Fruit fly (Drosophila melanogaster) whole organism, wandering third instar larva: Measurements from ENCODE around the gene CG17562.

Experiments used
- CG32264 ChIP-seq: fragments of 200-800 bp; sonication (Bioruptor generic); optimal IDR thresholded peaks from 2 replicates; lab custom pipeline; 2016; ENCODE audit warnings: missing biosample characterization, missing genetic modification characterization
- CG9705 ChIP-seq: fragments of 200-800 bp; sonication (Bioruptor generic); optimal IDR thresholded peaks from 2 replicates; lab custom pipeline; 2018; ENCODE audit warnings: missing biosample characterization, mild to moderate bottlenecking, missing genetic modification characterization
- Dfd ChIP-seq: fragments of >200 bp; optimal IDR thresholded peaks from 2 replicates; lab custom pipeline; 2017; ENCODE audit warnings: missing biosample characterization, missing genetic modification characterization
- GATAd ChIP-seq: sonication (Bioruptor generic); optimal IDR thresholded peaks from 2 replicates; lab custom pipeline; 2016; ENCODE audit warnings: missing biosample characterization, missing genetic modification characterization
- HLH106 ChIP-seq: fragments of 200-800 bp; optimal IDR thresholded peaks from 3 replicates; lab custom pipeline; 2019; ENCODE audit warnings: missing biosample characterization, mild to moderate bottlenecking, missing genetic modification characterization, moderate library complexity
- Hnf4 ChIP-seq: fragments of 200-800 bp; sonication (Bioruptor generic); optimal IDR thresholded peaks from 2 replicates; lab custom pipeline; 2016; ENCODE audit warnings: missing biosample characterization, mild to moderate bottlenecking, missing genetic modification characterization
- Hr78 ChIP-seq: fragments of >200 bp; optimal IDR thresholded peaks from 2 replicates; lab custom pipeline; 2017; ENCODE audit warnings: missing biosample characterization, missing genetic modification characterization
- Hr83 ChIP-seq: fragments of 200-300 bp; sonication (Bioruptor generic); optimal IDR thresholded peaks from 2 replicates; lab custom pipeline; 2016; ENCODE audit warnings: missing biosample characterization, mild to moderate bottlenecking, missing genetic modification characterization, moderate library complexity; ENCODE audit not compliant: poor library complexity, severe bottlenecking
- Jra ChIP-seq: sonication (Bioruptor generic); optimal IDR thresholded peaks from 2 replicates; lab custom pipeline; 2016; ENCODE audit warnings: missing biosample characterization, missing genetic modification characterization
- OdsH ChIP-seq: fragments of 200-800 bp; sonication (Bioruptor generic); optimal IDR thresholded peaks from 2 replicates; lab custom pipeline; 2016; ENCODE audit warnings: missing biosample characterization, mild to moderate bottlenecking, missing genetic modification characterization
- Sp1 ChIP-seq: fragments of 200-800 bp; sonication (Bioruptor generic); optimal IDR thresholded peaks from 3 replicates; lab custom pipeline; 2019; ENCODE audit warnings: missing biosample characterization, mild to moderate bottlenecking, missing genetic modification characterization, moderate library complexity
- Vsx2 ChIP-seq: fragments of 200-300, 225-300 bp; sonication (Bioruptor generic); optimal IDR thresholded peaks from 2 replicates; lab custom pipeline; 2018; ENCODE audit warnings: missing biosample characterization, missing genetic modification characterization; ENCODE audit not compliant: partially characterized antibody
- brk ChIP-seq: fragments of 200-800 bp; sonication (Bioruptor generic); optimal IDR thresholded peaks from 2 replicates; lab custom pipeline; 2016; ENCODE audit warnings: missing biosample characterization, mild to moderate bottlenecking, missing genetic modification characterization
- foxo ChIP-seq, 2 experiments: fragments of 200-800 bp; sonication (Bioruptor generic); optimal IDR thresholded peaks; 2 replicates in 1 of 2; 3 replicates in 1 of 2; lab custom pipeline; 2016 to 2017; ENCODE audit warnings: missing biosample characterization in 2 of 2, missing genetic modification characterization in 2 of 2
- fru ChIP-seq: fragments of 200-800 bp; sonication (Bioruptor generic); optimal IDR thresholded peaks from 3 replicates; lab custom pipeline; 2016; ENCODE audit warnings: missing biosample characterization, mild to moderate bottlenecking, missing genetic modification characterization
- h ChIP-seq: fragments of 200-800 bp; sonication (Bioruptor generic); optimal IDR thresholded peaks from 3 replicates; lab custom pipeline; 2016; ENCODE audit warnings: missing biosample characterization, mild to moderate bottlenecking, missing genetic modification characterization
- jim ChIP-seq: fragments of 175-275, 200-325 bp; sonication (Bioruptor generic); optimal IDR thresholded peaks from 2 replicates; lab custom pipeline; 2016; ENCODE audit warnings: missing biosample characterization, mild to moderate bottlenecking, missing genetic modification characterization
- pan ChIP-seq: fragments of >200 bp; optimal IDR thresholded peaks from 2 replicates; lab custom pipeline; 2017
- psq ChIP-seq: fragments of 200-800 bp; sonication (Bioruptor generic); optimal IDR thresholded peaks from 3 replicates; lab custom pipeline; 2017; ENCODE audit warnings: missing biosample characterization, mild to moderate bottlenecking, missing genetic modification characterization, moderate library complexity
- rgr ChIP-seq: fragments of 200-800 bp; sonication (Bioruptor generic); optimal IDR thresholded peaks from 3 replicates; lab custom pipeline; 2016; ENCODE audit warnings: missing biosample characterization, mild to moderate bottlenecking, missing genetic modification characterization
- sage ChIP-seq: fragments of 200-800 bp; sonication (Bioruptor generic); optimal IDR thresholded peaks from 2 replicates; lab custom pipeline; 2016; ENCODE audit warnings: missing biosample characterization, mild to moderate bottlenecking, missing genetic modification characterization
- tai ChIP-seq: sonication (Bioruptor generic); optimal IDR thresholded peaks from 2 replicates; lab custom pipeline; 2016; ENCODE audit warnings: missing biosample characterization, missing genetic modification characterization
- usp ChIP-seq: fragments of >200 bp; optimal IDR thresholded peaks from 2 replicates; lab custom pipeline; 2017; ENCODE audit warnings: missing biosample characterization, missing genetic modification characterization
- woc ChIP-seq: sonication (Bioruptor generic); optimal IDR thresholded peaks from 2 replicates; lab custom pipeline; 2016; ENCODE audit warnings: missing biosample characterization, mild to moderate bottlenecking, missing genetic modification characterization

Gene CG17562

DNA sequence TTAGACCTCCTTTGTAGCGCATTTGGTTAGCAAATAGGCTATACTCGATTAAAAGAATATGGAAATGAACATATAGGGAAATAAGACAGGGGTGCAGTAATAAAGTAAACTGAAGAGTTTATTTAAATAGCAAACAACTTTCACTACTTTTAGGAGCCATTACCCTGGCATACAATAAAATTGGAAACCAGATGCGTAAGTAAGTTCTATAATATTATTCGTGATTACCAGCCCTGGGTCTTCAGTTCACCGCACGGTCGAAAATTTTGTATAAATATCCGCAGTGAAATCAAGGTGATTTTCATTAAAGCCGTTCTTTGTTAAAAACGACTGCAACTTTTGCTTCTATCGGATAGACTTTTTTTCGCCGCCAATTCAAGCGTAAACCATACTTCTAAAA, at the start of gene CG17562:
Gene CG17562 (plus strand): TSS at position 301 of the 400 bp plus-strand sequence.
- TF ChIP-seq tai (GFP tag; lab: Kevin White, UChicago) (no peak), sage (GFP tag; lab: Kevin White, UChicago) (no peak), Vsx2 (GFP tag; lab: Kevin White, UChicago) (no peak), CG32264 (GFP tag; lab: Kevin White, UChicago) (no peak), jim (GFP tag; lab: Kevin White, UChicago) (no peak), rgr (GFP tag; lab: Kevin White, UChicago) (no peak), Jra (no peak), fru (GFP tag; lab: Kevin White, UChicago) (no peak), HLH106 (tag; lab: Kevin White, UChicago) (no peak), woc (GFP tag; lab: Kevin White, UChicago) (no peak), h (GFP tag; lab: Kevin White, UChicago) (no peak), Hr83 (GFP tag; lab: Kevin White, UChicago) (no peak), brk (no peak), pan (no peak), Hr78 (GFP tag; lab: Kevin White, UChicago) (no peak), CG9705 (no peak), GATAd (no peak)

DNA sequence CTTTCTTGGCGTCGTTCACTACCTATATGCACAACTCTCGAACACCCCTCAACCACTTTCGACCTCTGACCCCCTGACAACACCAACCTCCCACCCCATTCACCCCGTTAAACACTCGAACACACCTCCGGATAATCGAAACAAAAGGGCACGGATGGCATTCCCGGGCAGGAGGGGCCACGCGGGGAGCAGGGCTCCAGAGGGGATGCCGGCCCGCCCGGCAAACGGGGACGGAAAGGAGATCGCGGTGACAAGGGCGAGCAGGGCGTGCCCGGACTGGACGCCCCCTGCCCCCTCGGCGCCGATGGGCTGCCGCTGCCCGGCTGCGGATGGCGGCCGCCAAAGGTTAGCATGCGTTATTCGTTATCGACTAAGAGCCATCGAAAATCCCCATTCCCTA, 45.8 kb upstream of the CG17562 start:
- TF ChIP-seq Dfd (GFP tag; lab: Kevin White, UChicago), result peak; percentile 99
- no peak for TF ChIP-seq CG9705

DNA sequence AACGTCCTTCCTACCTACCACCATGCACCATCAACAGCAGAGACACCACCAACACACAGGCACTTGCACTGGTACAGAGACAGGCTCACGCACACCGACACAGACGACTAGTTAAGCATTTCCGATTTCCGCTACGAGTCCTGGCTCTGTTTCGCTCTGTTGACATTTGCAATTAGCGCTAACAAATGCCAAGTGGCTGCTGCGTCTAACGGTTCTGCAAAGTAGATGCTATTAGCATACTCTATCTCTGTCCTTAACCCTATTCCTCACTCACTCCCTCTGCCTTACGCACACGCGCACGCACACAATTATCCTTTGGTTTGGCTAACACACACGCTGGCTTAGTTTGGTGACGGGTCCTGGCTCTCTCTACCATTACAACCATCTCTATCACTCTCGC, 44.6 kb upstream of the CG17562 start:
- TF ChIP-seq Sp1 (GFP tag; lab: Kevin White, UChicago), result no peak

DNA sequence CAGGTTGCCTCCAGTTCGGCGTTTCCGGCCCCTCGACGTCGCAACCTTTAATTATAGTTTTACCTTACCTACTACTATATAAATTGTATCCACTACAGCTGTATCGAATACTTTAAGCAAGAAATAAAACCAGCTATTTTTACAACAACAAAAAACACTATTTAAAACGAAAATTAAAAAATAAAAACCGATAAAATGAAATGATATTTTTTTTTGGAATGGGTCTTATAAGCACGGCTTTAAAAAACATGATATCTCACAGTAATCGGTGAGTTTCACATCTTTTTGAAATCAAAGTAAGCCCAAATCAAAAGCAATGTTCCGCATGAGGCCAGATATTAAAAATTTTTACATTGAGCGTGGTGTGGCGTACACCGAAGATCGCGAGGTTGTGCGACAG, 43.9 kb upstream of the CG17562 start, which contains the start of gene CG14891:
Gene CG14891 (plus strand): TSS at position 301 of the 400 bp plus-strand sequence.
- TF ChIP-seq CG32264 (GFP tag; lab: Kevin White, UChicago) (no peak), GATAd (no peak), tai (GFP tag; lab: Kevin White, UChicago) (no peak), Jra (no peak), foxo (GFP tag; optimal IDR thresholded peaks at IDR 0.05; lab: Kevin White, UChicago) (no peak), pan (no peak), CG9705 (no peak)

DNA sequence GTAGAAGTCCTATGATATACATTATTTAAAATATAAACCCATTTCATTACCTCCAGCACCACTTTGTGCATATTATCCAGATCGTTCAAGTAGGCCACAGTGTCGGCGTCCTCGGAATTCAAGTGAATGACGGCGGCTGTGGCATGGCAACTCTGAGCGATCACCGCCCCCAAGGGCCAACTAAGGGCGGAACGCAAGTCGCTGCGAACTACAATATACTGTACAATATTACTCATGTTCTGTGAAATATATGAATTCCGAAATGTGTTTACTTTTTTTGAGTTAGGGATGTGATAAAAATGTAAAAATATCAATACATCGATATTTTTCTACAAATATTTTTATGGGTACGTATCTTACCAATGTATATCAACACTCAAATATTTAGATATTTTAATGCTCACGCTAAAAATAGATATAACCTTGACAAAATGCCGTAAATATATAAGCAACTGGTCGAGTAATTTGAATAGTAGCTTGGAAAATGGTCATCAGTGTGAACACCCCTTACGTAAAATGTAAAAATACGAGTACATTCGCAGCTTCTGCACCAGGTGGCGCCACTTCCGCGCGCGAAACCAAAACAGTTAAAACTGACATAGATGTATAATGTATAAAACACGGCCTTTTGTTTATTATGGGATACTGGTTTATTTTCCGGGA, 41.5 kb upstream of the CG17562 start, which contains the start of gene CG14903:
Gene CG14903 (minus strand): TSS at position 270 of the 663 bp plus-strand sequence.
- TF ChIP-seq Hnf4 (GFP tag; lab: Kevin White, UChicago) (peak; percentile 27), rgr (GFP tag; lab: Kevin White, UChicago) (peak; percentile 65), Dfd (GFP tag; lab: Kevin White, UChicago) (no peak), sage (GFP tag; lab: Kevin White, UChicago) (no peak), usp (GFP tag; lab: Kevin White, UChicago) (no peak), tai (GFP tag; lab: Kevin White, UChicago) (peak; percentile 28), OdsH (GFP tag; lab: Kevin White, UChicago) (no peak), psq (GFP tag; lab: Kevin White, UChicago) (no peak), foxo (GFP tag; optimal IDR thresholded peaks at IDR 0.05; lab: Kevin White, UChicago) (peak in 1 of 2 experiments; percentile 17), woc (GFP tag; lab: Kevin White, UChicago) (peak; percentile 12), Jra (no peak)

DNA sequence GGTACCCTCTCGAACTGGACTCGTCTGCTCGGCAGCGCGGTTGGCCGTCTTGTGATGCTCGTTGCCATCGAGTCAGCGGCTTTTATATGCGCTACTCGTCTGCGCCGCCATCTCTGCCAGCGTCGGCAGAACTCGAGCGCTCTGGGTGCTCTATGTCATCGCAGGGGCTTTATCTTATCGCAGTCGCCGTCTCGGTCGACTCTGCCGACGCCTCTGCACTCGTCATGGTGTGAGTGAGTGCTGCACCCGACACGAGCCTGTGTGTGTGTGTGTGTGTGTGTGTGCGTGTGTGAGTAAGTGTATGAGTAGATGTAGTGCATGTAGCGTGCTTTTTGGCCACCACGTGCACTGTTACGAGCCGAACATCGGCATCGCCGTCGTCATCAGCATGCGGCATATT, 31.5 kb upstream of the CG17562 start, which contains the start of gene Scp2:
Gene Scp2 (minus strand): TSS at position 59 of the 400 bp plus-strand sequence.
- no peak for TF ChIP-seq foxo (GFP tag; optimal IDR thresholded peaks at IDR 0.05; lab: Kevin White, UChicago)
- TF ChIP-seq OdsH (GFP tag; lab: Kevin White, UChicago), result no peak
- peak; percentile 60 for TF ChIP-seq Dfd (GFP tag; lab: Kevin White, UChicago)

DNA sequence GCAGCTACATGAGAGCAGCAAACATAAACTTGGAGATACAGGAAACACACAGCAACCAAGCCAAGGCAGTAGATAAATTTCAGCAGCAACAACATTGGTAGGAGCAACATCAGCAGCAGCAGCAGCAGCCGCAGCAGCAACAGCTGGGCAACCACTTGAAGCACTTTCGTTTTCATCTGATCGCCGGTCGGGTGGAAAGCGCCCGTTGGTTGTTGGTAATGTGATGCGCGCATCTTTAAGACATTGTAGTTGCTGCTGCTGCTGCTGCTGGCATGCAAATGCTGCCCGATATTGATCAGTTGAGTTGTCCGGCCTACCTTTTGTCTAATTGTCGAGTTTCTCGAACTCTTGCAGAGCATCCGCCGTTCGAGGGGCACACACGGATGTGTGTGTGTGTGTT, 23.7 kb upstream of the CG17562 start:
- TF ChIP-seq Hr78 (GFP tag; lab: Kevin White, UChicago) (no peak), Sp1 (GFP tag; lab: Kevin White, UChicago) (no peak), Dfd (GFP tag; lab: Kevin White, UChicago) (peak; percentile 73), jim (GFP tag; lab: Kevin White, UChicago) (no peak), CG32264 (GFP tag; lab: Kevin White, UChicago) (no peak)
- TF ChIP-seq, all 38 proteins: peak for 1
